Worm (Caenorhabditis elegans): ENCODE measurements around the gene ifb-2.

Gene ifb-2

ce11 chrII:5749733-5750238 is at the start of gene ifb-2:
Gene ifb-2 (plus strand): TSS chrII:5750188.
- TF ChIP-seq elt-2 (tag; optimal IDR thresholded peaks at IDR 0.05) (peak; percentile 96), elt-1 (tag; optimal IDR thresholded peaks at IDR 0.05) (no peak), lin-39 (tag; optimal IDR thresholded peaks at IDR 0.05) (no peak), lin-15B (tag; optimal IDR thresholded peaks at IDR 0.05) (no peak), pqm-1 (tag; optimal IDR thresholded peaks at IDR 0.05) (peak; percentile 90), fos-1 (tag; optimal IDR thresholded peaks at IDR 0.05) (no peak), fkh-2 (tag; optimal IDR thresholded peaks at IDR 0.05) (no peak), nfya-1 (tag; optimal IDR thresholded peaks at IDR 0.05; ENCODE audit: insufficient read depth) (no peak), R02D3.7 (tag; optimal IDR thresholded peaks at IDR 0.05) (no peak), daf-12 (tag; optimal IDR thresholded peaks at IDR 0.05) (no peak)

ce11 chrII:5701485-5701884 is 48.5 kb upstream of the ifb-2 start:
- peak; percentile 29 for TF ChIP-seq lin-15B (tag; optimal IDR thresholded peaks at IDR 0.05)
- peak; percentile 81 for TF ChIP-seq aly-2 (tag; optimal IDR thresholded peaks at IDR 0.05)
- TF ChIP-seq ceh-28 (tag; optimal IDR thresholded peaks at IDR 0.05) = peak; percentile 14
- TF ChIP-seq egl-5 (tag; optimal IDR thresholded peaks at IDR 0.05) = no peak
- peak; percentile 0 for TF ChIP-seq lsy-12 (tag; optimal IDR thresholded peaks at IDR 0.05)
- TF ChIP-seq ceh-9 (tag; optimal IDR thresholded peaks at IDR 0.05) = no peak
- peak; percentile 59 for TF ChIP-seq nhr-25 (tag; optimal IDR thresholded peaks at IDR 0.05)
- peak; percentile 78 for TF ChIP-seq nfya-1 (tag; optimal IDR thresholded peaks at IDR 0.05; ENCODE audit: insufficient read depth)
- peak; percentile 40 for TF ChIP-seq ceh-82 (tag; optimal IDR thresholded peaks at IDR 0.05)
- peak; percentile 26 for TF ChIP-seq skn-1 (tag; optimal IDR thresholded peaks at IDR 0.05)
- TF ChIP-seq fkh-10 (GFP tag; optimal IDR thresholded peaks at IDR 0.05) = no peak
- TF ChIP-seq ztf-4 (tag; optimal IDR thresholded peaks at IDR 0.05) = no peak
- no peak for TF ChIP-seq unc-62 (GFP tag; optimal IDR thresholded peaks at IDR 0.05)
- TF ChIP-seq ceh-16 (tag; optimal IDR thresholded peaks at IDR 0.05) = no peak
- no peak for TF ChIP-seq zag-1 (tag; optimal IDR thresholded peaks at IDR 0.05)
- no peak for TF ChIP-seq nhr-12 (tag; optimal IDR thresholded peaks at IDR 0.05)
- TF ChIP-seq pqm-1 (tag; optimal IDR thresholded peaks at IDR 0.05) = peak; percentile 40
- no peak for TF ChIP-seq fos-1 (tag; optimal IDR thresholded peaks at IDR 0.05)
- TF ChIP-seq ZK546.5 (tag; optimal IDR thresholded peaks at IDR 0.05) = no peak
- TF ChIP-seq nhr-11 (tag; optimal IDR thresholded peaks at IDR 0.05) = no peak
- no peak for TF ChIP-seq daf-12 (tag; optimal IDR thresholded peaks at IDR 0.05)
- peak; percentile 81 for TF ChIP-seq nhr-23 (tag; optimal IDR thresholded peaks at IDR 0.05)
- no peak for TF ChIP-seq mml-1 (tag; optimal IDR thresholded peaks at IDR 0.05)
- no peak for TF ChIP-seq nhr-237 (tag; optimal IDR thresholded peaks at IDR 0.05)
- TF ChIP-seq nhr-67 (tag; optimal IDR thresholded peaks at IDR 0.05) = no peak
- no peak for TF ChIP-seq unc-39 (tag; optimal IDR thresholded peaks at IDR 0.05)
- TF ChIP-seq elt-3 (tag; optimal IDR thresholded peaks at IDR 0.05) = no peak
- peak; percentile 71 for TF ChIP-seq elt-2 (tag; optimal IDR thresholded peaks at IDR 0.05)
- no peak for TF ChIP-seq nhr-76 (tag; optimal IDR thresholded peaks at IDR 0.05)
- TF ChIP-seq eor-1 (tag; optimal IDR thresholded peaks at IDR 0.05) = no peak
- no peak for TF ChIP-seq nhr-28 (tag; optimal IDR thresholded peaks at IDR 0.05)
- TF ChIP-seq nhr-43 (tag; optimal IDR thresholded peaks at IDR 0.05; ENCODE audit: poor library complexity, severe bottlenecking) = peak; percentile 68
- TF ChIP-seq hmg-11 (tag; optimal IDR thresholded peaks at IDR 0.05) = peak; percentile 39
- peak; percentile 96 for TF ChIP-seq ama-1 (optimal IDR thresholded peaks at IDR 0.05)
- TF ChIP-seq ztf-11 (tag; optimal IDR thresholded peaks at IDR 0.05) = no peak
- peak; percentile 99 for TF ChIP-seq snpc-4 (tag; optimal IDR thresholded peaks at IDR 0.05)
- TF ChIP-seq mdl-1 (tag; optimal IDR thresholded peaks at IDR 0.05) = no peak
- TF ChIP-seq sea-2 (GFP tag; optimal IDR thresholded peaks at IDR 0.05) = no peak
- no peak for TF ChIP-seq fkh-2 (tag; optimal IDR thresholded peaks at IDR 0.05)
- no peak for TF ChIP-seq jun-1 (tag; optimal IDR thresholded peaks at IDR 0.05)
- TF ChIP-seq elt-1 (tag; optimal IDR thresholded peaks at IDR 0.05) = no peak
- no peak for TF ChIP-seq egl-27 (tag; optimal IDR thresholded peaks at IDR 0.05)
- TF ChIP-seq lin-39 (tag; optimal IDR thresholded peaks at IDR 0.05) = peak; percentile 10
- peak; percentile 41 for TF ChIP-seq nhr-77 (tag; optimal IDR thresholded peaks at IDR 0.05)
- TF ChIP-seq pha-4 (tag; optimal IDR thresholded peaks at IDR 0.05) = peak; percentile 42
- TF ChIP-seq R02D3.7 (tag; optimal IDR thresholded peaks at IDR 0.05) = peak; percentile 50
- TF ChIP-seq tbx-2 (tag; optimal IDR thresholded peaks at IDR 0.05) = peak; percentile 38

All from whole organism, L3 larva.